Fruit fly (Drosophila melanogaster): ENCODE data around the gene Pldn.
A peak's percentile ranks its signal among the peaks of the same experiment; 100 is the strongest.

Pldn gene

DNA sequence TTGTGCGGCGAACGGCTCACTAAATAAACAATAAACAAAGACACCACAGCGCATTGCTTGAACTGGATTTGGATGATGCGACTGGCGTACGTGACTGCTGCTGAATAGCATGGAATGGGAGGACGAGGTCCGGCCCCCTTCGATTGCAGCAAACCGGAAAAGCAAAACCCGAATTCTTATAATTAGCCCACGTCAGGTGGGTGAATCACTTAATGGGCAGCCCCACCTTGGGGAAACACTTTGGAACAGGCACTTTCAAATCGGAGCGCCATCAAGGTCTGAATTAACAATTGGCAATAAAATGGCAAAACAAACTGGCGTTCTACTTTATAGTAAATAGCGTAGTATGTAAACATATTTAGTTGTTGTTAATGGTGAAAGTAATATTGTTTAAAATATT lies 4.6 kb upstream of the Pldn start:
- TF ChIP-seq kay (GFP tag; ENCODE audit: borderline replicate concordance): peak; percentile 18
- no peak for TF ChIP-seq CG7045 (GFP tag; optimal IDR thresholded peaks at IDR 0.05)

DNA sequence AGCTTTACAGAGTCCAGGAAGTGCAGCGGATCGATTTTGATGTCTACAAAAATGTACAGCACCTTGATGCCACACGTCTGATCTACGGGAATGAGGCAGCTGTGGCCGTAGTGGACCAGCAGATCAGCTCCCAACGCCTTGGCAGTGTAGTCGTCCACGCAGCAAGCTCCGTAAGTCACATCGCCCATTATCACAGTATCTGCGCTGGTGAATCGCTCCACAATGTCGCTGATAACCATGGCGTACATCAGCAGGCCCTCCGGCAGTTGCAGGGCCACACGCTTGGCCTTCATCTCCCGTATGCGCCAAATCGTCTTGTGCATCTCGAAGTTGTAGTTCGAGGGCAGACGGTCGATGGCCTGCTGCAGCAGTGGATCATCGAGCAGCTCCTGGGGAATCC lies 3.9 kb upstream of the Pldn start:
- no peak for TF ChIP-seq Hr96 (GFP tag; optimal IDR thresholded peaks at IDR 0.05)
- no peak for TF ChIP-seq CG7101 (tag; optimal IDR thresholded peaks at IDR 0.05)
- TF ChIP-seq cnc (optimal IDR thresholded peaks at IDR 0.05): no peak
- TF ChIP-seq ovo (GFP tag; optimal IDR thresholded peaks at IDR 0.05): no peak
- no peak for TF ChIP-seq toe (GFP tag; optimal IDR thresholded peaks at IDR 0.05)
- no peak for TF ChIP-seq CG5204 (GFP tag; optimal IDR thresholded peaks at IDR 0.05)
- TF ChIP-seq tj (GFP tag; optimal IDR thresholded peaks at IDR 0.05): no peak
- no peak for TF ChIP-seq CG1620 (GFP tag; optimal IDR thresholded peaks at IDR 0.05)
- TF ChIP-seq CG12768 (GFP tag; optimal IDR thresholded peaks at IDR 0.05): no peak
- no peak for TF ChIP-seq Mnt (GFP tag; optimal IDR thresholded peaks at IDR 0.05)

DNA sequence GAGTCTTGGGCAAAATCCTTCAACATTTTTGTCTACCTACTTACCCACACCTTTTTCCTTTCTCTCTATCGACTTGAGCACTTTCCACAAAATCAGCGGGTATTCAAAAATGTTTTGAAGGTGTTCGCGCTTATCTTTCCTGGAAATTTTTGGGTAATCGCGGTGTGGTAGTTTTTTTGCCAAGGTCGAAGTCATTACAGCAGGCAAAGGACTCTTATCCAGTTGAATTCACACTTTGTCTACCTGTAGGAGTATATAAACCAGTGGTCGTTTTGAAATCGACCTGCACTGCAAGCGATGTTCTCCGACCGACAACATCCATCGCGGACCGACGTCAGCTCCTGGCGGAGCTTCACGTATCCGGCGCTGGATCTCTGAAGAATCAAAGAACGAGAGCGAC lies 1.7 kb upstream of the Pldn start:
- TF ChIP-seq CG11617 (GFP tag; optimal IDR thresholded peaks at IDR 0.05) (no peak), CG12768 (GFP tag; optimal IDR thresholded peaks at IDR 0.05) (no peak), CG14711 (tag; optimal IDR thresholded peaks at IDR 0.05) (no peak), toe (GFP tag; optimal IDR thresholded peaks at IDR 0.05) (no peak), kay (GFP tag; ENCODE audit: borderline replicate concordance) (no peak), Mnt (GFP tag; optimal IDR thresholded peaks at IDR 0.05) (no peak), CG33017 (tag; optimal IDR thresholded peaks at IDR 0.05) (no peak), cic (GFP tag; optimal IDR thresholded peaks at IDR 0.05) (no peak), CG7101 (tag; optimal IDR thresholded peaks at IDR 0.05) (no peak), Crg-1 (GFP tag; optimal IDR thresholded peaks at IDR 0.05) (no peak), CG5204 (GFP tag; optimal IDR thresholded peaks at IDR 0.05) (no peak), tj (GFP tag; optimal IDR thresholded peaks at IDR 0.05) (no peak), CG7045 (GFP tag; optimal IDR thresholded peaks at IDR 0.05) (no peak), pad (GFP tag; optimal IDR thresholded peaks at IDR 0.05) (no peak), cnc (optimal IDR thresholded peaks at IDR 0.05) (no peak)

- TF ChIP-seq cic (GFP tag; optimal IDR thresholded peaks at IDR 0.05) (peak; percentile 92), Crg-1 (GFP tag; optimal IDR thresholded peaks at IDR 0.05) (peak; percentile 24), CG11617 (GFP tag; optimal IDR thresholded peaks at IDR 0.05) (peak; percentile 70), CG33017 (tag; optimal IDR thresholded peaks at IDR 0.05) (peak; percentile 56), tj (GFP tag; optimal IDR thresholded peaks at IDR 0.05) (no peak), kay (GFP tag; ENCODE audit: borderline replicate concordance) (no peak), ovo (GFP tag; optimal IDR thresholded peaks at IDR 0.05) (peak; percentile 51), CG14711 (tag; optimal IDR thresholded peaks at IDR 0.05) (no peak), CG12768 (GFP tag; optimal IDR thresholded peaks at IDR 0.05) (no peak), bab1 (GFP tag; optimal IDR thresholded peaks at IDR 0.05) (no peak), cnc (optimal IDR thresholded peaks at IDR 0.05) (no peak), Clk (GFP tag; optimal IDR thresholded peaks at IDR 0.05) (no peak), Hr96 (GFP tag; optimal IDR thresholded peaks at IDR 0.05) (no peak), CG7045 (GFP tag; optimal IDR thresholded peaks at IDR 0.05) (peak; percentile 3), CG7101 (tag; optimal IDR thresholded peaks at IDR 0.05) (peak; percentile 73), toe (GFP tag; optimal IDR thresholded peaks at IDR 0.05) (no peak), CG1620 (GFP tag; optimal IDR thresholded peaks at IDR 0.05) (no peak), Mnt (GFP tag; optimal IDR thresholded peaks at IDR 0.05) (peak; percentile 74), pad (GFP tag; optimal IDR thresholded peaks at IDR 0.05) (no peak), CG5204 (GFP tag; optimal IDR thresholded peaks at IDR 0.05) (no peak)
These were observed 1.2 kb downstream of the Pldn start for dm6 chr3L:11689832-11690602.

dm6 chr3L:11685876-11686275 lies 5.3 kb downstream of the Pldn start:
- TF ChIP-seq cic (GFP tag; optimal IDR thresholded peaks at IDR 0.05) (peak; percentile 39), CG1620 (GFP tag; optimal IDR thresholded peaks at IDR 0.05) (no peak), CG12768 (GFP tag; optimal IDR thresholded peaks at IDR 0.05) (peak; percentile 16)

DNA sequence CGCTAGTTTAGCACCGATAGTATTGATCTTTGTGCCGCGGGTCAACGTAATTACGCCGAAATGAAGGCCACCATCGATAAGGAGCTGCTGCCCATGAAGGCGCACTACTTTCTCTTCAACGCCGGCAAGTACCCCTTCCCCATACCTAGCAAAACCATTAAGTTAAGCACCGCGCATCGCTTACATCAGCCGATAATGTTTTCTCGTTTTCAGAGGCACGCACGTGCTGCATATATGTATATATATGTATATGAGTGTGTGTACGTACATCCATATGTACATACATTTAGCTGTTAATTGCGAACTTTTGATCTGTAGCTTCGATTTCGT lies 6.7 kb downstream of the Pldn start:
- TF ChIP-seq Mnt (GFP tag; optimal IDR thresholded peaks at IDR 0.05) (no peak), tj (GFP tag; optimal IDR thresholded peaks at IDR 0.05) (peak; percentile 78)

DNA sequence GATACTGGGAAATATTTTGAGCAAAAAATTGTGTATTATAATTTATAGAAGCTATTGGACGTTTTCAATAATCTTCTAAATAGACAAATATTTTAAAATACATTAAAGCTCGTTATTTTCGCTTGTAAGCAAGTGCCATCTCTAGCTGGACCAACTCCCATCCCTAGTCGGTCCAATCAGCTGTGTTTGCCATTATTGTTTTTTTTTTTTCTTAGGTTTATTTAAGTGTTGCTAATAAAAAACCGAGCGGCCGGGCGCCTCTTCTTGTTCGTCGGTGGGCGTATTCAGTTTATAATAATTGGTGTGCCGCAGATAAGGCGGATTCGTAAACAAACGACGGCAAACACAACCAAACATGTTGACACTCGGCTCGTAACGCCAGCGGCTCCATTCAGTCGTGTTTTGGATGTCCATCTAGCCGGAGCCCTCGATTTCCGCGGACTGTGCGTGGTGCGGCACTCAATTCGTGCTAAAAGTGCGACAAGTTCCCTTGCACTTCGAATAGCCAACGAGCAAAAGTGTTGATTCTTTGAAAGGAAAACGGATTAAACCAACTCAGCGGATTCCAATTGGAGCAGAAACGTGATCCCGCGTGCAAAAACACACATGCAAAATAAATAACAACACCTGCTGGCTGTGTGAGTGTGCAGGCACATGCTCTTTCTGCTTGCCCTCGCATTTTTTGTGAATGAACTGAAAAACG lies 7.2 kb downstream of the Pldn start, which contains the start of gene Sugb:
TSS of gene Sugb (plus strand) at position 162 of the 703 bp plus-strand sequence.
- peak; percentile 84 for TF ChIP-seq Hr96 (GFP tag; optimal IDR thresholded peaks at IDR 0.05)
- peak; percentile 27 for TF ChIP-seq pad (GFP tag; optimal IDR thresholded peaks at IDR 0.05)
- TF ChIP-seq CG33017 (tag; optimal IDR thresholded peaks at IDR 0.05): peak; percentile 87
- peak; percentile 57 for TF ChIP-seq CG7045 (GFP tag; optimal IDR thresholded peaks at IDR 0.05)
- peak; percentile 4 for TF ChIP-seq Clk (GFP tag; optimal IDR thresholded peaks at IDR 0.05)
- TF ChIP-seq CG14711 (tag; optimal IDR thresholded peaks at IDR 0.05): peak; percentile 38
- TF ChIP-seq cnc (optimal IDR thresholded peaks at IDR 0.05): no peak
- TF ChIP-seq CG7101 (tag; optimal IDR thresholded peaks at IDR 0.05): peak; percentile 75
- peak; percentile 73 for TF ChIP-seq CG1620 (GFP tag; optimal IDR thresholded peaks at IDR 0.05)
- TF ChIP-seq toe (GFP tag; optimal IDR thresholded peaks at IDR 0.05): peak; percentile 80
- peak; percentile 58 for TF ChIP-seq CG12768 (GFP tag; optimal IDR thresholded peaks at IDR 0.05)
- TF ChIP-seq Mnt (GFP tag; optimal IDR thresholded peaks at IDR 0.05): peak; percentile 73
- TF ChIP-seq tj (GFP tag; optimal IDR thresholded peaks at IDR 0.05): peak; percentile 98
- peak; percentile 77 for TF ChIP-seq CG5204 (GFP tag; optimal IDR thresholded peaks at IDR 0.05)
- TF ChIP-seq Crg-1 (GFP tag; optimal IDR thresholded peaks at IDR 0.05): peak; percentile 54
- TF ChIP-seq bab1 (GFP tag; optimal IDR thresholded peaks at IDR 0.05): peak; percentile 37
- peak; percentile 95 for TF ChIP-seq kay (GFP tag; ENCODE audit: borderline replicate concordance)
- TF ChIP-seq ovo (GFP tag; optimal IDR thresholded peaks at IDR 0.05): peak; percentile 69
- peak; percentile 90 for TF ChIP-seq CG11617 (GFP tag; optimal IDR thresholded peaks at IDR 0.05)
- peak; percentile 96 for TF ChIP-seq cic (GFP tag; optimal IDR thresholded peaks at IDR 0.05)

All from whole organism, adult.